Worm (Caenorhabditis elegans) whole organism, young adult: Measurements from ENCODE around the gene M28.8.

ENCODE experiments used
- B0261.1 ChIP-seq: sonication (generic microtip); optimal IDR thresholded peaks from 2 replicates; lab custom pipeline; 2016; ENCODE audit warnings: mild to moderate bottlenecking, missing genetic modification characterization, moderate library complexity, missing compliant biosample characterization
- C17E4.6 ChIP-seq: fragments of 200-800 bp; sonication (Bioruptor generic); IDR thresholded peaks from 2 replicates; pipeline ENCODE4 v1.3.6; 2022; ENCODE audit warnings: missing genetic modification reagents, missing genetic modification characterization, missing compliant biosample characterization
- D2030.7 ChIP-seq: fragments of 200-800 bp; sonication (Bioruptor generic); IDR thresholded peaks from 2 replicates; pipeline ENCODE4 v1.3.6; 2022; ENCODE audit warnings: missing genetic modification reagents, missing genetic modification characterization, missing compliant biosample characterization
- F22D6.2 ChIP-seq: sonication (generic microtip); optimal IDR thresholded peaks from 2 replicates; lab custom pipeline; 2016; ENCODE audit warnings: mild to moderate bottlenecking, missing genetic modification characterization, missing compliant biosample characterization
- F39B2.1 ChIP-seq: fragments of 200-800 bp; sonication (Bioruptor generic); IDR thresholded peaks from 2 replicates; pipeline ENCODE4 v1.3.6; 2022; ENCODE audit warnings: missing genetic modification reagents, missing genetic modification characterization, missing compliant biosample characterization
- F55B11.4 ChIP-seq: sonication (generic microtip); optimal IDR thresholded peaks from 2 replicates; lab custom pipeline; 2016; ENCODE audit warnings: missing compliant biosample characterization, missing genetic modification characterization, borderline replicate concordance; ENCODE audit not compliant: insufficient read depth
- K11D2.4 ChIP-seq: fragments of 200-800 bp; sonication (Bioruptor generic); IDR thresholded peaks from 2 replicates; pipeline ENCODE4 v1.3.6; 2022; ENCODE audit warnings: missing genetic modification reagents, missing genetic modification characterization, missing compliant biosample characterization
- T07F8.4 ChIP-seq: sonication (generic microtip); optimal IDR thresholded peaks from 2 replicates; lab custom pipeline; 2016; ENCODE audit warnings: mild to moderate bottlenecking, missing genetic modification characterization, moderate library complexity, missing compliant biosample characterization
- Y53G8AR.9 ChIP-seq: fragments of 200-800 bp; sonication (Bioruptor generic); conservative IDR thresholded peaks from 2 replicates; pipeline ENCODE4 v1.3.6; 2022; ENCODE audit warnings: missing genetic modification reagents, missing genetic modification characterization, missing compliant biosample characterization
- Y56A3A.18 ChIP-seq: fragments of 200-800 bp; sonication (Bioruptor generic); IDR thresholded peaks from 2 replicates; pipeline ENCODE4 v1.3.6; 2022; ENCODE audit warnings: missing genetic modification reagents, missing genetic modification characterization, missing compliant biosample characterization
- Y79H2A.3 ChIP-seq: fragments of 200-800 bp; sonication (Bioruptor generic); conservative IDR thresholded peaks from 2 replicates; pipeline ENCODE4 v1.3.6; 2022; ENCODE audit warnings: missing genetic modification reagents, missing genetic modification characterization, missing compliant biosample characterization
- ZK185.1 ChIP-seq: sonication (generic microtip); optimal IDR thresholded peaks from 2 replicates; lab custom pipeline; 2016; ENCODE audit warnings: mild to moderate bottlenecking, missing genetic modification characterization, missing compliant biosample characterization; ENCODE audit not compliant: poor library complexity, severe bottlenecking
- attf-3 ChIP-seq: fragments of 200-800 bp; sonication (Bioruptor generic); conservative IDR thresholded peaks from 2 replicates; pipeline ENCODE4 v1.3.6; 2022; ENCODE audit warnings: missing genetic modification reagents, missing genetic modification characterization, missing compliant biosample characterization
- attf-5 ChIP-seq: fragments of 200-800 bp; sonication (Bioruptor generic); optimal IDR thresholded peaks from 2 replicates; lab custom pipeline; 2018; ENCODE audit warnings: mild to moderate bottlenecking, missing genetic modification characterization, missing compliant biosample characterization
- attf-6 ChIP-seq: fragments of 200-800 bp; sonication (Bioruptor generic); IDR thresholded peaks from 2 replicates; pipeline ENCODE4 v1.3.6; 2022; ENCODE audit warnings: missing genetic modification reagents, missing genetic modification characterization, missing compliant biosample characterization
- bed-1 ChIP-seq: fragments of 200-800 bp; sonication (Bioruptor generic); IDR thresholded peaks from 2 replicates; pipeline ENCODE4 v1.3.6; 2022; ENCODE audit warnings: missing genetic modification reagents, missing genetic modification characterization, missing compliant biosample characterization
- cebp-1 ChIP-seq, 2 experiments: fragments of 200-800 bp in 1 of 2; sonication (Bioruptor generic) in 1 of 2; sonication (generic microtip) in 1 of 2; IDR thresholded peaks in 1 of 2; optimal IDR thresholded peaks in 1 of 2; 2 replicates each; pipeline versions ENCODE4 v1.3.6 to Lab custom; 2017 to 2022; ENCODE audit warnings: missing compliant biosample characterization in 2 of 2, missing genetic modification characterization in 2 of 2, mild to moderate bottlenecking in 1 of 2, missing genetic modification reagents in 1 of 2, moderate library complexity in 1 of 2
- ceh-100 ChIP-seq: fragments of 200-800 bp; sonication (Bioruptor generic); IDR thresholded peaks from 2 replicates; pipeline ENCODE4 v1.3.6; 2022; ENCODE audit warnings: missing genetic modification reagents, missing genetic modification characterization, missing compliant biosample characterization
- ceh-91 ChIP-seq: fragments of 200-800 bp; sonication (Bioruptor generic); IDR thresholded peaks from 2 replicates; pipeline ENCODE4 v1.3.6; 2022; ENCODE audit warnings: missing genetic modification reagents, missing genetic modification characterization, missing compliant biosample characterization
- die-1 ChIP-seq: sonication (generic microtip); optimal IDR thresholded peaks from 2 replicates; lab custom pipeline; 2016; ENCODE audit warnings: missing genotype, mild to moderate bottlenecking, missing genetic modification characterization, missing compliant biosample characterization
- dpl-1 ChIP-seq: fragments of 150-350 bp; optimal IDR thresholded peaks from 2 replicates; lab custom pipeline; 2014; ENCODE audit warnings: missing biosample characterization, missing genetic modification reagents, missing genetic modification characterization
- egl-18 ChIP-seq: fragments of 200-800 bp; sonication (Bioruptor generic); IDR thresholded peaks from 2 replicates; pipeline ENCODE4 v1.3.6; 2022; ENCODE audit warnings: missing genetic modification reagents, missing genetic modification characterization, missing compliant biosample characterization
- hlh-12 ChIP-seq: sonication (generic microtip); optimal IDR thresholded peaks from 2 replicates; lab custom pipeline; 2016; ENCODE audit warnings: missing genetic modification characterization, missing compliant biosample characterization
- let-526 ChIP-seq: fragments of 200-800 bp; sonication (Bioruptor generic); IDR thresholded peaks from 2 replicates; pipeline ENCODE4 v1.3.6; 2022; ENCODE audit warnings: missing genetic modification reagents, missing genetic modification characterization, missing compliant biosample characterization
- lin-35 ChIP-seq, 3 experiments: fragments of 150-350 bp in 2 of 3; sonication (generic microtip) in 1 of 3; optimal IDR thresholded peaks; 2 replicates each; lab custom pipeline; 2014 to 2018; ENCODE audit warnings: missing biosample characterization in 3 of 3, missing genetic modification characterization in 3 of 3, missing genetic modification reagents in 3 of 3
- lin-54 ChIP-seq: fragments of 200-800 bp; sonication (Bioruptor generic); optimal IDR thresholded peaks from 2 replicates; lab custom pipeline; 2018; ENCODE audit warnings: mild to moderate bottlenecking, missing genetic modification characterization, missing compliant biosample characterization
- madf-10 ChIP-seq: sonication (generic microtip); optimal IDR thresholded peaks from 2 replicates; lab custom pipeline; 2016; ENCODE audit warnings: mild to moderate bottlenecking, missing genetic modification characterization, missing compliant biosample characterization
- madf-8 ChIP-seq: fragments of 200-800 bp; sonication (Bioruptor generic); conservative IDR thresholded peaks from 2 replicates; pipeline ENCODE4 v1.3.6; 2022; ENCODE audit warnings: missing genetic modification reagents, missing genetic modification characterization, missing compliant biosample characterization
- mes-4 ChIP-seq: sonication (generic microtip); optimal IDR thresholded peaks from 2 replicates; lab custom pipeline; 2016; ENCODE audit warnings: missing genotype, missing genetic modification characterization, missing compliant biosample characterization
- nfya-2 ChIP-seq: fragments of 200-800 bp; sonication (Bioruptor generic); IDR thresholded peaks from 2 replicates; pipeline ENCODE4 v1.3.6; 2022; ENCODE audit warnings: missing genetic modification reagents, missing genetic modification characterization, missing compliant biosample characterization
- nhr-179 ChIP-seq: sonication (generic microtip); optimal IDR thresholded peaks from 2 replicates; lab custom pipeline; 2016; ENCODE audit warnings: mild to moderate bottlenecking, missing genetic modification characterization, missing compliant biosample characterization
- rpc-1 ChIP-seq, 2 experiments: fragments of 150-350 bp in 1 of 2; sonication (generic microtip) in 1 of 2; optimal IDR thresholded peaks; 2 replicates each; lab custom pipeline; 2014 to 2018; ENCODE audit warnings: missing biosample characterization in 1 of 2, missing genetic modification characterization in 1 of 2, missing genetic modification reagents in 1 of 2, missing genotype in 1 of 2
- tbx-9 ChIP-seq: sonication (generic microtip); optimal IDR thresholded peaks from 2 replicates; lab custom pipeline; 2016; ENCODE audit warnings: borderline replicate concordance, missing genetic modification characterization, inconsistent platforms, missing compliant biosample characterization
- unc-130 ChIP-seq: sonication (generic microtip); optimal IDR thresholded peaks from 2 replicates; lab custom pipeline; 2016; ENCODE audit warnings: missing genetic modification reagents, missing genetic modification characterization, missing compliant biosample characterization
- unc-62 ChIP-seq: fragments of 150-350 bp; optimal IDR thresholded peaks from 2 replicates; lab custom pipeline; 2014; ENCODE audit warnings: missing biosample characterization, missing genetic modification reagents, missing genetic modification characterization
- xnd-1 ChIP-seq: sonication (generic microtip); optimal IDR thresholded peaks from 2 replicates; lab custom pipeline; 2016; ENCODE audit warnings: missing genotype, missing genetic modification reagents, missing genetic modification characterization, missing compliant biosample characterization
- ztf-25 ChIP-seq: fragments of 200-800 bp; sonication (Bioruptor generic); IDR thresholded peaks from 2 replicates; pipeline ENCODE4 v1.3.6; 2022; ENCODE audit warnings: missing genetic modification reagents, missing genetic modification characterization, missing compliant biosample characterization
- ztf-28 ChIP-seq: fragments of 200-800 bp; sonication (Bioruptor generic); IDR thresholded peaks from 2 replicates; pipeline ENCODE4 v1.3.6; 2022; ENCODE audit warnings: missing genetic modification reagents, missing genetic modification characterization, missing compliant biosample characterization
- ztf-3 ChIP-seq: fragments of 200-800 bp; sonication (Bioruptor generic); optimal IDR thresholded peaks from 2 replicates; lab custom pipeline; 2018; ENCODE audit warnings: mild to moderate bottlenecking, missing genetic modification characterization, missing compliant biosample characterization

Gene M28.8

ce11 chrII:10662698-10663097 lies 34.6 kb downstream of the M28.8 start, which contains the start of gene D2089.8 (continued):
- TF ChIP-seq lin-35 (GFP tag; optimal IDR thresholded peaks at IDR 0.05; lab: Kevin White, UChicago) (no peak), dpl-1 (peak; percentile 22), nfya-2 (GFP tag; lab: Robert Waterston, UW) (no peak), ceh-91 (GFP tag; lab: Robert Waterston, UW) (peak; percentile 53), C17E4.6 (GFP tag; lab: Robert Waterston, UW) (no peak), madf-8 (peak; percentile 92), xnd-1 (tag; lab: Kevin White, UChicago) (peak; percentile 48), ztf-25 (GFP tag; lab: Robert Waterston, UW) (no peak), let-526 (no peak), rpc-1 (optimal IDR thresholded peaks at IDR 0.05; lab: Kevin White, UChicago) (no peak), rpc-1 (tag; optimal IDR thresholded peaks at IDR 0.05; lab: Kevin White, UChicago) (no peak)
- TF ChIP-seq, all 124 proteins: peak for 9

- TF ChIP-seq egl-18 (GFP tag; lab: Robert Waterston, UW): no peak
- no peak for TF ChIP-seq F39B2.1 (GFP tag; lab: Robert Waterston, UW)
- TF ChIP-seq bed-1 (GFP tag; lab: Robert Waterston, UW): no peak
- no peak for TF ChIP-seq attf-3 (GFP tag; lab: Robert Waterston, UW)
- no peak for TF ChIP-seq dpl-1
- TF ChIP-seq unc-130 (GFP tag; lab: Kevin White, UChicago): no peak
- no peak for TF ChIP-seq hlh-12 (tag; lab: Kevin White, UChicago)
- no peak for TF ChIP-seq attf-6 (GFP tag; lab: Robert Waterston, UW)
- TF ChIP-seq die-1: no peak
Measured at ce11 chrII:10665031-10665430, 37.0 kb downstream of the M28.8 start, which contains the start of gene D2089.3. TSS of gene D2089.3 (minus strand) at chrII:10665131.

ce11 chrII:10675302-10675701 lies 47.2 kb downstream of the M28.8 start, which contains the start of gene ptb-1:
TSS of gene ptb-1 (plus strand) at chrII:10675602.
- TF ChIP-seq cebp-1 (GFP tag; IDR thresholded peaks at IDR 0.05; lab: Robert Waterston, UW) (no peak), cebp-1 (tag; optimal IDR thresholded peaks at IDR 0.05; lab: Kevin White, UChicago) (no peak), T07F8.4 (tag; lab: Kevin White, UChicago) (no peak), madf-10 (tag; lab: Kevin White, UChicago) (no peak), rpc-1 (optimal IDR thresholded peaks at IDR 0.05; lab: Kevin White, UChicago) (no peak), rpc-1 (tag; optimal IDR thresholded peaks at IDR 0.05; lab: Kevin White, UChicago) (no peak), K11D2.4 (no peak), Y53G8AR.9 (GFP tag; lab: Robert Waterston, UW) (no peak), Y56A3A.18 (GFP tag; lab: Robert Waterston, UW) (no peak), F55B11.4 (tag; lab: Kevin White, UChicago) (no peak), attf-5 (no peak), mes-4 (tag; lab: Kevin White, UChicago) (no peak), F22D6.2 (tag; lab: Kevin White, UChicago) (no peak), bed-1 (GFP tag; lab: Robert Waterston, UW) (no peak), lin-54 (no peak), D2030.7 (GFP tag; lab: Robert Waterston, UW) (no peak), B0261.1 (no peak)

DNA sequence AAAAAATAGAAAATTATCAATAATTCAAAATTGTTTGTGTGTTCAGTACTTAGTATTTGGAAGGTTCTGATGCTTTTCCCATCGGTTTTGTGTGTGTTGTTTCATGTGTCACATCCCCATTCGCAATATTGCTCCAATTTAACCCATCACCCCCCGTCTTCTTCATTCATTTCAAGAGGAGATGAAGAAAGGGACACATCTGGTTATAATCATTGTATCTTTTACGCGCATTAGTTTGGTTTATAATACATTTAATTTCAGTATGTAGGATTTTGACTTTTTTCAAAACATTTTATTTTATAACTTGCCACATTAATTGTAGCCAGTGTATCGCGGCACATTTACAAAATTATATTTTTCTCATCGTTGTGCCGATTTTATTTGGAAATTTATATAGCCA lies 52.1 kb downstream of the M28.8 start:
- TF ChIP-seq F55B11.4 (tag; lab: Kevin White, UChicago) (no peak), unc-62 (GFP tag; lab: Kevin White, UChicago) (no peak), ZK185.1 (no peak), nhr-179 (tag; lab: Kevin White, UChicago) (no peak), ztf-28 (GFP tag; lab: Robert Waterston, UW) (no peak), ztf-3 (no peak), tbx-9 (no peak), F22D6.2 (tag; lab: Kevin White, UChicago) (no peak), ceh-100 (no peak), rpc-1 (optimal IDR thresholded peaks at IDR 0.05; lab: Kevin White, UChicago) (no peak), rpc-1 (tag; optimal IDR thresholded peaks at IDR 0.05; lab: Kevin White, UChicago) (no peak), Y79H2A.3 (no peak)
